Fruit fly (Drosophila melanogaster) whole organism, embryonic: ENCODE measurements around the gene isoQC.

ENCODE experiments used
- Atf-2 ChIP-seq: fragments of 200-800 bp; sonication (Bioruptor generic); optimal IDR thresholded peaks from 2 replicates; lab custom pipeline; 2016; ENCODE audit warnings: missing biosample characterization, missing genetic modification characterization
- C15 ChIP-seq: fragments of 200-800 bp; sonication (Bioruptor generic); IDR thresholded peaks from 3 replicates; pipeline ENCODE4 v1.3.6; 2022; ENCODE audit warnings: missing biosample characterization, missing genetic modification characterization
- CG10274 ChIP-seq: fragments of 200-800 bp; sonication (Bioruptor generic); optimal IDR thresholded peaks from 3 replicates; lab custom pipeline; 2017; ENCODE audit warnings: missing biosample characterization, mild to moderate bottlenecking, missing genetic modification characterization
- CG10321 ChIP-seq: fragments of 200-800 bp; sonication (Bioruptor generic); IDR thresholded peaks from 2 replicates; pipeline ENCODE4 v1.3.6; 2022; ENCODE audit warnings: missing biosample characterization, missing genetic modification characterization
- CG10431 ChIP-seq: fragments of 200-800 bp; sonication (Bioruptor generic); optimal IDR thresholded peaks from 3 replicates; lab custom pipeline; 2018; ENCODE audit warnings: missing biosample characterization, mild to moderate bottlenecking, missing genetic modification characterization
- CG10979 ChIP-seq: fragments of 200-800 bp; sonication (Bioruptor generic); optimal IDR thresholded peaks from 2 replicates; lab custom pipeline; 2018; ENCODE audit warnings: missing biosample characterization, mild to moderate bottlenecking, missing genetic modification characterization, moderate library complexity
- CG11085 ChIP-seq: fragments of 200-800 bp; sonication (Bioruptor generic); IDR thresholded peaks from 2 replicates; pipeline ENCODE4 v1.3.6; 2022; ENCODE audit warnings: missing biosample characterization, missing genetic modification characterization
- CG12659 ChIP-seq: fragments of 200-800 bp; sonication (Bioruptor generic); optimal IDR thresholded peaks from 3 replicates; lab custom pipeline; 2017; ENCODE audit warnings: mild to moderate bottlenecking, missing biosample characterization, missing genetic modification reagents, missing genetic modification characterization
- CG13287 ChIP-seq: fragments of 200-800 bp; sonication (Bioruptor generic); IDR thresholded peaks from 2 replicates; pipeline ENCODE4 v1.3.6; 2022; ENCODE audit warnings: missing biosample characterization, missing genetic modification characterization; ENCODE audit not compliant: partially characterized antibody
- CG13296 ChIP-seq: fragments of 200-800 bp; sonication (Bioruptor generic); optimal IDR thresholded peaks from 3 replicates; lab custom pipeline; 2018; ENCODE audit warnings: missing biosample characterization, mild to moderate bottlenecking, missing genetic modification characterization
- CG16779 ChIP-seq: fragments of 200-800 bp; sonication (Bioruptor generic); IDR thresholded peaks from 2 replicates; pipeline ENCODE4 v1.3.6; 2022; ENCODE audit warnings: missing biosample characterization, missing genetic modification characterization
- CG1832 ChIP-seq: fragments of 200-800 bp; sonication (Bioruptor generic); optimal IDR thresholded peaks from 2 replicates; lab custom pipeline; 2017; ENCODE audit warnings: missing biosample characterization, mild to moderate bottlenecking, missing genetic modification characterization, inconsistent platforms
- CG2199 ChIP-seq: fragments of 200-800 bp; sonication (Bioruptor generic); IDR thresholded peaks from 3 replicates; pipeline ENCODE4 v1.3.6; 2022; ENCODE audit warnings: missing biosample characterization, missing genetic modification characterization
- CG32532 ChIP-seq: fragments of 200-800 bp; sonication (Bioruptor generic); IDR thresholded peaks from 2 replicates; pipeline ENCODE4 v1.3.6; 2022; ENCODE audit warnings: missing biosample characterization, missing genetic modification characterization
- CG3847 ChIP-seq: fragments of 200-800 bp; sonication (Bioruptor generic); IDR thresholded peaks from 2 replicates; pipeline ENCODE4 v1.3.6; 2022; ENCODE audit warnings: missing biosample characterization, missing genetic modification characterization
- CG4424 ChIP-seq: fragments of 200-800 bp; sonication (Bioruptor generic); optimal IDR thresholded peaks from 3 replicates; lab custom pipeline; 2016; ENCODE audit warnings: missing biosample characterization, missing genetic modification characterization
- CG4730 ChIP-seq: fragments of 200-800 bp; sonication (Bioruptor generic); IDR thresholded peaks from 2 replicates; pipeline ENCODE4 v1.3.6; 2022; ENCODE audit warnings: missing biosample characterization, missing genetic modification characterization
- CG7357 ChIP-seq: fragments of 200-800 bp; sonication (Bioruptor generic); IDR thresholded peaks from 3 replicates; pipeline ENCODE4 v1.3.6; 2022; ENCODE audit warnings: missing biosample characterization, missing genetic modification characterization
- CHES-1-like ChIP-seq: fragments of 200-800 bp; sonication (Bioruptor generic); optimal IDR thresholded peaks from 2 replicates; lab custom pipeline; 2016; ENCODE audit warnings: missing biosample characterization, missing genetic modification characterization
- D ChIP-seq, 2 experiments: fragments of 200-800 bp in 1 of 2; fragments of >200 bp in 1 of 2; sonication (Bioruptor generic) in 1 of 2; optimal IDR thresholded peaks; 2 replicates in 1 of 2; 3 replicates in 1 of 2; lab custom pipeline; 2017; ENCODE audit warnings: mild to moderate bottlenecking in 1 of 2, missing biosample characterization in 1 of 2, missing genetic modification characterization in 1 of 2, missing genetic modification reagents in 1 of 2
- Elba2 ChIP-seq: fragments of 200-800 bp; sonication (Bioruptor generic); optimal IDR thresholded peaks from 3 replicates; lab custom pipeline; 2016; ENCODE audit warnings: missing biosample characterization, missing genetic modification characterization
- HLH54F ChIP-seq: fragments of 200-800 bp; sonication (Bioruptor generic); optimal IDR thresholded peaks from 3 replicates; lab custom pipeline; 2016; ENCODE audit warnings: missing biosample characterization, missing genetic modification characterization
- HmgZ ChIP-seq: fragments of 200-800 bp; sonication (Bioruptor generic); optimal IDR thresholded peaks from 2 replicates; lab custom pipeline; 2018; ENCODE audit warnings: missing biosample characterization, mild to moderate bottlenecking, missing genetic modification characterization
- NfI ChIP-seq: fragments of 200-800 bp; sonication (Bioruptor generic); optimal IDR thresholded peaks from 3 replicates; lab custom pipeline; 2018; ENCODE audit warnings: missing biosample characterization, mild to moderate bottlenecking, missing genetic modification characterization, moderate library complexity
- Side ChIP-seq: fragments of 200-800 bp; sonication (Bioruptor generic); optimal IDR thresholded peaks from 2 replicates; lab custom pipeline; 2016; ENCODE audit warnings: missing biosample characterization, missing genetic modification characterization
- Taf1 ChIP-seq: fragments of 200-800 bp; sonication (Bioruptor generic); IDR thresholded peaks from 2 replicates; pipeline ENCODE4 v1.3.6; 2022; ENCODE audit warnings: missing biosample characterization, missing genetic modification characterization
- Usf ChIP-seq: fragments of 200-800 bp; sonication (Bioruptor generic); optimal IDR thresholded peaks from 2 replicates; lab custom pipeline; 2017; ENCODE audit warnings: missing genotype, missing biosample characterization, missing genetic modification characterization
- ase ChIP-seq: fragments of 200-800 bp; sonication (Bioruptor generic); IDR thresholded peaks from 3 replicates; pipeline ENCODE4 v1.3.6; 2022; ENCODE audit warnings: missing biosample characterization, missing genetic modification characterization
- cato ChIP-seq: fragments of 200-800 bp; sonication (Bioruptor generic); optimal IDR thresholded peaks from 2 replicates; lab custom pipeline; 2016; ENCODE audit warnings: missing biosample characterization, missing genetic modification characterization, borderline replicate concordance
- cg ChIP-seq: fragments of 200-800 bp; sonication (Bioruptor generic); optimal IDR thresholded peaks from 3 replicates; lab custom pipeline; 2019; ENCODE audit warnings: missing biosample characterization, mild to moderate bottlenecking, missing genetic modification characterization, moderate library complexity
- chm ChIP-seq: fragments of 200-800 bp; sonication (Bioruptor generic); IDR thresholded peaks from 2 replicates; pipeline ENCODE4 v1.3.6; 2022; ENCODE audit warnings: missing biosample characterization, missing genetic modification characterization
- ci ChIP-seq: fragments of 200-800 bp; sonication (Bioruptor generic); IDR thresholded peaks from 3 replicates; pipeline ENCODE4 v1.3.6; 2022; ENCODE audit warnings: missing biosample characterization, missing genetic modification characterization
- da ChIP-seq: fragments of 200-800 bp; sonication (Bioruptor generic); optimal IDR thresholded peaks from 2 replicates; lab custom pipeline; 2016; ENCODE audit warnings: missing biosample characterization, missing genetic modification characterization
- dmrt99B ChIP-seq: fragments of 200-800 bp; sonication (Bioruptor generic); optimal IDR thresholded peaks from 2 replicates; lab custom pipeline; 2018; ENCODE audit warnings: missing biosample characterization, mild to moderate bottlenecking, missing genetic modification characterization, moderate library complexity
- en ChIP-seq: fragments of 200-800 bp; sonication (Bioruptor generic); optimal IDR thresholded peaks from 2 replicates; lab custom pipeline; 2016; ENCODE audit warnings: missing biosample characterization, missing genetic modification characterization
- fd64A ChIP-seq: fragments of 200-800 bp; sonication (Bioruptor generic); optimal IDR thresholded peaks from 3 replicates; lab custom pipeline; 2018; ENCODE audit warnings: missing biosample characterization, mild to moderate bottlenecking, missing genetic modification characterization
- fd96Cb ChIP-seq: fragments of 200-800 bp; sonication (Bioruptor generic); optimal IDR thresholded peaks from 2 replicates; lab custom pipeline; 2018; ENCODE audit warnings: missing biosample characterization, mild to moderate bottlenecking, missing genetic modification characterization, moderate library complexity
- gsb ChIP-seq: fragments of 200-800 bp; sonication (Bioruptor generic); IDR thresholded peaks from 2 replicates; pipeline ENCODE4 v1.3.6; 2022; ENCODE audit warnings: missing biosample characterization, missing genetic modification characterization
- ken ChIP-seq: fragments of 200-800 bp; sonication (Bioruptor generic); IDR thresholded peaks from 3 replicates; pipeline ENCODE4 v1.3.6; 2022; ENCODE audit warnings: missing biosample characterization, missing genetic modification characterization
- maf-S ChIP-seq: fragments of 200-800 bp; sonication (Bioruptor generic); optimal IDR thresholded peaks from 2 replicates; lab custom pipeline; 2016; ENCODE audit warnings: missing biosample characterization, missing genetic modification characterization
- otp ChIP-seq: fragments of 200-800 bp; sonication (Bioruptor generic); IDR thresholded peaks from 3 replicates; pipeline ENCODE4, ENCODE4 v1.3.6; 2022; ENCODE audit warnings: missing biosample characterization, missing genetic modification characterization
- p53 ChIP-seq: fragments of 200-800 bp; sonication (Bioruptor generic); optimal IDR thresholded peaks from 2 replicates; lab custom pipeline; 2016; ENCODE audit warnings: missing biosample characterization, missing genetic modification characterization
- pho ChIP-seq: fragments of 200-800 bp; sonication (Bioruptor generic); optimal IDR thresholded peaks from 2 replicates; lab custom pipeline; 2016; ENCODE audit warnings: missing biosample characterization, missing genetic modification characterization
- slou ChIP-seq: fragments of 200-800 bp; sonication (Bioruptor generic); optimal IDR thresholded peaks from 3 replicates; lab custom pipeline; 2016; ENCODE audit warnings: missing biosample characterization, missing genetic modification characterization
- stc ChIP-seq: fragments of 200-800 bp; sonication (Bioruptor generic); IDR thresholded peaks from 2 replicates; pipeline ENCODE4 v1.3.6; 2022; ENCODE audit warnings: missing biosample characterization, missing genetic modification characterization
- tgo ChIP-seq: fragments of 200-800 bp; sonication (Bioruptor generic); IDR thresholded peaks from 3 replicates; pipeline ENCODE4 v1.3.6; 2022; ENCODE audit warnings: missing biosample characterization, missing genetic modification characterization
- twi ChIP-seq: fragments of 200-800 bp; optimal IDR thresholded peaks from 2 replicates; lab custom pipeline; 2019; ENCODE audit warnings: missing biosample characterization, mild to moderate bottlenecking, missing genetic modification characterization, moderate library complexity
- tx ChIP-seq: fragments of 200-800 bp; sonication (Bioruptor generic); optimal IDR thresholded peaks from 2 replicates; lab custom pipeline; 2016; ENCODE audit warnings: missing biosample characterization, missing genetic modification characterization

Gene isoQC

dm6 chr3L:20493417-20494261 lies 19.4 kb downstream of the isoQC start (continued):
- TF ChIP-seq CG13287 (GFP tag; lab: Robert Waterston, UW) = peak; percentile 21; the same call in 1 of the 2 replicates
- TF ChIP-seq CG13296 (GFP tag; lab: Kevin White, UChicago) = peak; percentile 70
- peak; percentile 14 for TF ChIP-seq Atf-2 (GFP tag; lab: Kevin White, UChicago)
- peak; percentile 69 for TF ChIP-seq ci (GFP tag; lab: Robert Waterston, UW)
- peak; percentile 29 for TF ChIP-seq cg (GFP tag; lab: Kevin White, UChicago)
- TF ChIP-seq NfI (GFP tag; lab: Kevin White, UChicago) = peak; percentile 58
- TF ChIP-seq twi (tag; lab: Kevin White, UChicago) = peak; percentile 5
- TF ChIP-seq CG11085 (GFP tag; lab: Robert Waterston, UW) = peak; percentile 58; the same call in 1 of the 2 replicates
- 0 out of 3 replicates have a peak, but pooled peaks have one; percentile 39 for TF ChIP-seq C15 (GFP tag; lab: Robert Waterston, UW)
- peak; percentile 30 for TF ChIP-seq maf-S (GFP tag; lab: Kevin White, UChicago)
- peak; percentile 23 for TF ChIP-seq CG10979 (tag; lab: Kevin White, UChicago)
- peak; percentile 38; the same call in 1 of the 3 replicates for TF ChIP-seq ken (GFP tag; lab: Robert Waterston, UW)
- peak; percentile 56; the same call in 1 of the 2 replicates for TF ChIP-seq Taf1
- peak; percentile 37; the same call in 1 of the 2 replicates for TF ChIP-seq CG10321 (GFP tag; lab: Robert Waterston, UW)
- TF ChIP-seq tgo (GFP tag; lab: Robert Waterston, UW) = peak; percentile 86
- peak; percentile 51 for TF ChIP-seq pho (GFP tag; lab: Kevin White, UChicago)
- no peak for TF ChIP-seq D (optimal IDR thresholded peaks at IDR 0.05; lab: Kevin White, UChicago)
- TF ChIP-seq D (GFP tag; optimal IDR thresholded peaks at IDR 0.05; lab: Kevin White, UChicago) = no peak
- peak; percentile 72 for TF ChIP-seq CG3847 (GFP tag; lab: Robert Waterston, UW)
- TF ChIP-seq CG10431 (GFP tag; lab: Kevin White, UChicago) = peak; percentile 37
- peak; percentile 58 for TF ChIP-seq fd64A (GFP tag; lab: Kevin White, UChicago)
- peak; percentile 66; the same call in 1 of the 3 replicates for TF ChIP-seq otp (GFP tag; lab: Robert Waterston, UW)
- peak; percentile 55 for TF ChIP-seq HmgZ
- peak; percentile 69 for TF ChIP-seq CG12659 (GFP tag; lab: Kevin White, UChicago)
- TF ChIP-seq chm = peak; percentile 38; the same call in 1 of the 2 replicates
- peak; percentile 84 for TF ChIP-seq stc (GFP tag; lab: Robert Waterston, UW)
- TF ChIP-seq fd96Cb = peak; percentile 73
- TF ChIP-seq Elba2 (GFP tag; lab: Kevin White, UChicago) = no peak
- TF ChIP-seq CG2199 (GFP tag; lab: Robert Waterston, UW) = no peak
- TF ChIP-seq CHES-1-like (GFP tag; lab: Kevin White, UChicago) = peak; percentile 40
- TF ChIP-seq CG32532 (GFP tag; lab: Robert Waterston, UW) = peak; percentile 85
- peak; percentile 41; the same call in 1 of the 3 replicates for TF ChIP-seq CG7357 (GFP tag; lab: Robert Waterston, UW)
- TF ChIP-seq Usf (GFP tag; lab: Kevin White, UChicago) = peak; percentile 42
- TF ChIP-seq cato (GFP tag; lab: Kevin White, UChicago) = peak; percentile 11
- TF ChIP-seq ase (GFP tag; lab: Robert Waterston, UW) = peak; percentile 69; the same call in 2 of the 3 replicates
- TF ChIP-seq gsb (GFP tag; lab: Robert Waterston, UW) = 0 out of 2 replicates have a peak, but pooled peaks have one; percentile 41
- TF ChIP-seq tx (GFP tag; lab: Kevin White, UChicago) = no peak
- no peak for TF ChIP-seq slou (GFP tag; lab: Kevin White, UChicago)
- TF ChIP-seq CG4424 (GFP tag; lab: Kevin White, UChicago) = peak; percentile 39
- no peak for TF ChIP-seq CG16779 (GFP tag; lab: Robert Waterston, UW)
- peak; percentile 8 for TF ChIP-seq Side
- no peak for TF ChIP-seq p53 (GFP tag; lab: Kevin White, UChicago)
- TF ChIP-seq da = no peak
- TF ChIP-seq CG10274 = peak; percentile 43
- TF ChIP-seq en (GFP tag; lab: Kevin White, UChicago) = peak; percentile 24
- TF ChIP-seq CG4730 = peak; percentile 77; the same call in 1 of the 2 replicates
- TF ChIP-seq dmrt99B (tag; lab: Kevin White, UChicago) = peak; percentile 85
- TF ChIP-seq HLH54F (GFP tag; lab: Kevin White, UChicago) = peak; percentile 38
- no peak for TF ChIP-seq CG1832 (GFP tag; lab: Kevin White, UChicago)
